Worm (Caenorhabditis elegans): Measurements from ENCODE around the gene F58E6.13.

The F58E6.13 gene

DNA sequence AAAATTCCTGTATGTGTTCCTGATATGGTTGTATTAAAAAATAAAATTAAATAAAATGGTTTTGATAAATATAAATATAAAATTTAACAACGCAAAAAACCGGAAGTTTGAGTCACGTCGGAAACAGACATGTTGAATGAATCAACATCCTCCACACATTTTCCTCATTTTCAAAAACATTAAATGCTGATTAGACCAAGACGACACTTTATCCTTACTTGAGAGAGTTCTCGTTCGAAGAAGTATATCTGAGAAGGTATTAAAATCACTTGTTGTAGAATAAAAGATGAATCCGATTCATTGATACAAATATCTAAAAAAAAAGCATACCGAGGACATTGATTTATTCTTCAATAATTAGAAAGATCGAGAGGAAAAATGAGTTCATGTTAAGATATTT lies 53.2 kb downstream of the F58E6.13 start:
- TF ChIP-seq sdc-2 (tag; optimal IDR thresholded peaks at IDR 0.05) (no peak), mec-3 (tag; optimal IDR thresholded peaks at IDR 0.05; ENCODE audit: borderline replicate concordance) (no peak), fkh-6 (tag; optimal IDR thresholded peaks at IDR 0.05) (no peak), dmd-4 (tag; optimal IDR thresholded peaks at IDR 0.05; ENCODE audit: borderline replicate concordance) (no peak), pqm-1 (tag; optimal IDR thresholded peaks at IDR 0.05) (no peak), ceh-18 (tag; optimal IDR thresholded peaks at IDR 0.05) (no peak), Y22D7AL.16 (tag; optimal IDR thresholded peaks at IDR 0.05) (no peak), pha-4 (tag; optimal IDR thresholded peaks at IDR 0.05) (no peak), nhr-11 (tag; optimal IDR thresholded peaks at IDR 0.05) (no peak), zip-5 (tag; optimal IDR thresholded peaks at IDR 0.05) (no peak), ttx-3 (tag; optimal IDR thresholded peaks at IDR 0.05) (no peak), ceh-30 (tag; optimal IDR thresholded peaks at IDR 0.05) (no peak), fax-1 (tag; optimal IDR thresholded peaks at IDR 0.05) (no peak), dve-1 (tag; optimal IDR thresholded peaks at IDR 0.05) (no peak), ceh-22 (tag; optimal IDR thresholded peaks at IDR 0.05) (no peak), odd-2 (tag; optimal IDR thresholded peaks at IDR 0.05) (no peak), tbx-2 (tag; optimal IDR thresholded peaks at IDR 0.05) (no peak), ama-1 (optimal IDR thresholded peaks at IDR 0.05) (no peak), unc-3 (GFP tag; conservative IDR thresholded peaks at IDR 0.05) (no peak), unc-3 (tag; optimal IDR thresholded peaks at IDR 0.05) (no peak), pag-3 (tag; optimal IDR thresholded peaks at IDR 0.05; ENCODE audit: borderline replicate concordance) (no peak)
